Worm (Caenorhabditis elegans) whole organism, early embryonic: ENCODE results near the gene ZK697.8.

Experiments
- F13C5.2 ChIP-seq: sonication (generic microtip); optimal IDR thresholded peaks from 2 replicates; lab custom pipeline; 2017; ENCODE audit warnings: mild to moderate bottlenecking, missing genetic modification characterization, inconsistent platforms, missing compliant biosample characterization
- ama-1 ChIP-seq: fragments of 150-350 bp; optimal IDR thresholded peaks from 2 replicates; lab custom pipeline; 2014
- ceh-13 ChIP-seq: fragments of 200-800 bp; sonication (Bioruptor generic); optimal IDR thresholded peaks from 2 replicates; lab custom pipeline; 2018; ENCODE audit warnings: mild to moderate bottlenecking, missing genetic modification characterization, missing compliant biosample characterization
- ceh-36 ChIP-seq: sonication (generic microtip); optimal IDR thresholded peaks from 2 replicates; lab custom pipeline; 2016; ENCODE audit warnings: missing genetic modification characterization, inconsistent platforms, missing compliant biosample characterization
- ets-7 ChIP-seq: sonication (generic microtip); optimal IDR thresholded peaks from 2 replicates; lab custom pipeline; 2016; ENCODE audit warnings: missing genotype, missing genetic modification characterization, missing compliant biosample characterization
- flt-1 ChIP-seq: fragments of 200-800 bp; sonication (Bioruptor generic); IDR thresholded peaks from 2 replicates; pipeline ENCODE4 v1.3.6; 2022; ENCODE audit warnings: missing genetic modification characterization, missing compliant biosample characterization
- hmbx-1 ChIP-seq: sonication (generic microtip); optimal IDR thresholded peaks from 2 replicates; lab custom pipeline; 2016; ENCODE audit warnings: mild to moderate bottlenecking, missing genetic modification characterization, missing compliant biosample characterization
- hmg-4 ChIP-seq: fragments of 200-800 bp; sonication (Bioruptor generic); optimal IDR thresholded peaks from 2 replicates; lab custom pipeline; 2018; ENCODE audit warnings: mild to moderate bottlenecking, missing genetic modification characterization, missing compliant biosample characterization
- hnd-1 ChIP-seq: sonication (generic microtip); optimal IDR thresholded peaks from 2 replicates; lab custom pipeline; 2016; ENCODE audit warnings: missing genetic modification characterization, missing compliant biosample characterization
- pes-1 ChIP-seq: fragments of 200-800 bp; sonication (Bioruptor generic); IDR thresholded peaks from 2 replicates; pipeline ENCODE4 v1.3.6; 2022; ENCODE audit warnings: missing genetic modification reagents, missing genetic modification characterization, missing compliant biosample characterization
- scrt-1 ChIP-seq: fragments of 200-800 bp; sonication (Bioruptor generic); IDR thresholded peaks from 2 replicates; pipeline ENCODE4 v1.3.6; 2022; ENCODE audit warnings: missing genetic modification characterization, missing compliant biosample characterization
- tbx-37 ChIP-seq: fragments of 200-800 bp; sonication (Bioruptor generic); conservative IDR thresholded peaks from 2 replicates; pipeline ENCODE4 v1.3.6; 2022; ENCODE audit warnings: missing genetic modification reagents, missing genetic modification characterization, missing compliant biosample characterization
- tra-4 ChIP-seq: sonication (generic microtip); optimal IDR thresholded peaks from 2 replicates; lab custom pipeline; 2017; ENCODE audit warnings: missing genetic modification characterization, missing compliant biosample characterization

- TF ChIP-seq F13C5.2 (tag; lab: Kevin White, UChicago): no peak
- TF ChIP-seq flt-1 (GFP tag; lab: Robert Waterston, UW): no peak
- TF ChIP-seq tra-4 (tag; lab: Kevin White, UChicago): no peak
- TF ChIP-seq ama-1: no peak
- TF ChIP-seq hmbx-1 (tag; lab: Kevin White, UChicago): no peak
- no peak for TF ChIP-seq ets-7 (tag; lab: Kevin White, UChicago)
- TF ChIP-seq ceh-13 (GFP tag; lab: Kevin White, UChicago): no peak
- TF ChIP-seq ceh-36 (tag; lab: Kevin White, UChicago): no peak
- TF ChIP-seq tbx-37 (GFP tag; lab: Robert Waterston, UW): no peak
- no peak for TF ChIP-seq hnd-1 (tag; lab: Kevin White, UChicago)
- no peak for TF ChIP-seq hmg-4 (GFP tag; lab: Kevin White, UChicago)
- no peak for TF ChIP-seq pes-1 (GFP tag; lab: Robert Waterston, UW)
- TF ChIP-seq scrt-1: no peak
Observed at ce11 chrV:1767427-1767826, 18.5 kb upstream of the ZK697.8 start.
